Worm (Caenorhabditis elegans) whole organism, L4 larva: ENCODE data around the gene Y54G2A.15.

Experiments used
- D1046.2 ChIP-seq: fragments of 200-800 bp; sonication (Bioruptor generic); IDR thresholded peaks from 2 replicates; pipeline ENCODE4 v1.3.6; 2022; ENCODE audit warnings: missing genetic modification characterization, missing compliant biosample characterization
- ama-1 ChIP-seq: fragments of 150-350 bp; optimal IDR thresholded peaks from 2 replicates; lab custom pipeline; 2014; ENCODE audit warnings: inconsistent platforms, mixed read lengths
- ces-1 ChIP-seq: fragments of 150-350 bp; sonication (generic microtip); optimal IDR thresholded peaks from 4 replicates; lab custom pipeline; 2014; ENCODE audit warnings: missing biosample characterization, missing genetic modification reagents, missing genetic modification characterization
- lir-3 ChIP-seq: sonication (generic microtip); optimal IDR thresholded peaks from 2 replicates; lab custom pipeline; 2016; ENCODE audit warnings: mild to moderate bottlenecking, missing genetic modification characterization, missing compliant biosample characterization
- mxl-3 ChIP-seq: fragments of 200-800 bp; sonication (Bioruptor generic); optimal IDR thresholded peaks from 2 replicates; lab custom pipeline; 2018; ENCODE audit warnings: mild to moderate bottlenecking, missing genetic modification characterization, missing compliant biosample characterization
- zfp-2 ChIP-seq: sonication (generic microtip); optimal IDR thresholded peaks from 2 replicates; lab custom pipeline; 2016; ENCODE audit warnings: mild to moderate bottlenecking, missing genetic modification characterization, missing compliant biosample characterization
- ztf-11 ChIP-seq: fragments of 150-350 bp; optimal IDR thresholded peaks from 2 replicates; lab custom pipeline; 2014; ENCODE audit warnings: missing biosample characterization, missing genetic modification characterization

- TF ChIP-seq zfp-2, result no peak
- no peak for TF ChIP-seq ztf-11 (tag; lab: Kevin White, UChicago)
- no peak for TF ChIP-seq D1046.2 (GFP tag; lab: Robert Waterston, UW)
- TF ChIP-seq ces-1, result no peak
- no peak for TF ChIP-seq lir-3 (tag; lab: Kevin White, UChicago)
- TF ChIP-seq mxl-3 (GFP tag; lab: Kevin White, UChicago), result no peak
- no peak for TF ChIP-seq ama-1 (lab: Kevin White, UChicago)
Measured at ce11 chrIV:2817038-2817437, 26.7 kb downstream of the Y54G2A.15 start.
